Worm (Caenorhabditis elegans) whole organism, L1 larva: Measurements from ENCODE around the gene coh-3.
A peak's percentile ranks its signal among the peaks of the same experiment; 100 is the strongest.

Source experiments
- C04F5.9 ChIP-seq: sonication (generic microtip); optimal IDR thresholded peaks from 2 replicates; lab custom pipeline; 2016; ENCODE audit warnings: missing genetic modification characterization, missing compliant biosample characterization
- C16A3.4 ChIP-seq: fragments of 150-350 bp; optimal IDR thresholded peaks from 2 replicates; lab custom pipeline; 2014; ENCODE audit warnings: missing biosample characterization, missing genetic modification characterization
- F16B12.6 ChIP-seq: fragments of 150-350 bp; optimal IDR thresholded peaks from 2 replicates; lab custom pipeline; 2014; ENCODE audit warnings: missing biosample characterization, missing genetic modification characterization
- Y116A8C.19 ChIP-seq: sonication (generic microtip); optimal IDR thresholded peaks from 2 replicates; lab custom pipeline; 2016; ENCODE audit warnings: missing compliant biosample characterization, missing genetic modification characterization, borderline replicate concordance
- ama-1 ChIP-seq: fragments of 150-350 bp; optimal IDR thresholded peaks from 2 replicates; lab custom pipeline; 2014
- blmp-1 ChIP-seq: fragments of 150-350 bp; optimal IDR thresholded peaks from 2 replicates; lab custom pipeline; 2014; ENCODE audit warnings: missing biosample characterization, missing genetic modification characterization
- ceh-82 ChIP-seq, 3 experiments: fragments of 150-350 bp in 1 of 3; sonication (generic microtip) in 2 of 3; optimal IDR thresholded peaks; 2 replicates each; lab custom pipeline; 2014 to 2017; ENCODE audit warnings: missing biosample characterization in 3 of 3, missing genetic modification characterization in 3 of 3
- ceh-88 ChIP-seq: fragments of 200-800 bp; sonication (Bioruptor generic); IDR thresholded peaks from 2 replicates; pipeline ENCODE4 v1.3.6; 2022; ENCODE audit warnings: missing genetic modification characterization, missing compliant biosample characterization
- ces-1 ChIP-seq: fragments of 150-350 bp; optimal IDR thresholded peaks from 2 replicates; lab custom pipeline; 2014; ENCODE audit warnings: missing biosample characterization, missing genetic modification reagents, missing genetic modification characterization
- dpl-1 ChIP-seq, 3 experiments: fragments of 150-350 bp in 2 of 3; sonication (generic microtip) in 1 of 3; optimal IDR thresholded peaks; 2 replicates each; lab custom pipeline; 2014 to 2017; ENCODE audit warnings: missing biosample characterization in 3 of 3, missing genetic modification characterization in 3 of 3, missing genetic modification reagents in 3 of 3
- dsc-1 ChIP-seq: sonication (generic microtip); optimal IDR thresholded peaks from 2 replicates; lab custom pipeline; 2016; ENCODE audit warnings: mild to moderate bottlenecking, missing genetic modification characterization, missing compliant biosample characterization
- efl-1 ChIP-seq, 4 experiments: fragments of 150-350 bp; optimal IDR thresholded peaks in 3 of 4; peaks in 1 of 4; 1 replicate in 1 of 4; 2 replicates in 3 of 4; lab custom pipeline; 2014; ENCODE audit warnings: missing biosample characterization in 2 of 4, missing genetic modification characterization in 2 of 4, missing genetic modification reagents in 2 of 4
- egl-27 ChIP-seq, 2 experiments: fragments of 150-350 bp in 1 of 2; sonication (generic microtip); optimal IDR thresholded peaks; 3 replicates each; lab custom pipeline; 2017 to 2018; ENCODE audit warnings: missing biosample characterization in 2 of 2, missing genetic modification characterization in 2 of 2, missing genetic modification reagents in 2 of 2
- elt-2 ChIP-seq: sonication (generic microtip); optimal IDR thresholded peaks from 2 replicates; lab custom pipeline; 2016; ENCODE audit warnings: missing genetic modification characterization, mild to moderate bottlenecking, inconsistent platforms, missing compliant biosample characterization, missing genetic modification reagents
- ets-5 ChIP-seq: fragments of 200-800 bp; sonication (Bioruptor generic); IDR thresholded peaks from 2 replicates; pipeline ENCODE4 v1.3.6; 2022; ENCODE audit warnings: missing genetic modification characterization, missing compliant biosample characterization
- fkh-10 ChIP-seq: sonication (generic microtip); optimal IDR thresholded peaks from 2 replicates; lab custom pipeline; 2017; ENCODE audit warnings: missing biosample characterization, missing genetic modification reagents, missing genetic modification characterization
- fkh-8 ChIP-seq: sonication (generic microtip); optimal IDR thresholded peaks from 2 replicates; lab custom pipeline; 2016; ENCODE audit warnings: mild to moderate bottlenecking, missing genetic modification characterization, missing compliant biosample characterization
- grh-1 ChIP-seq: fragments of 200-800 bp; sonication (Bioruptor generic); IDR thresholded peaks from 2 replicates; pipeline ENCODE4 v1.3.6; 2022; ENCODE audit warnings: missing genetic modification reagents, missing genetic modification characterization, missing compliant biosample characterization
- hlh-17 ChIP-seq: fragments of 200-800 bp; sonication (Bioruptor generic); optimal IDR thresholded peaks from 2 replicates; lab custom pipeline; 2018; ENCODE audit warnings: missing genetic modification characterization, mild to moderate bottlenecking, missing compliant biosample characterization, moderate library complexity, borderline replicate concordance
- hlh-4 ChIP-seq: sonication (generic microtip); optimal IDR thresholded peaks from 2 replicates; lab custom pipeline; 2016; ENCODE audit warnings: mild to moderate bottlenecking, missing genetic modification characterization, missing compliant biosample characterization
- isw-1 ChIP-seq: fragments of 200-800 bp; sonication (Bioruptor generic); IDR thresholded peaks from 2 replicates; pipeline ENCODE4 v1.3.6; 2022; ENCODE audit warnings: missing genetic modification characterization, missing compliant biosample characterization
- lin-35 ChIP-seq, 2 experiments: fragments of 150-350 bp; optimal IDR thresholded peaks; 2 replicates each; lab custom pipeline; 2014; ENCODE audit warnings: missing biosample characterization in 2 of 2, missing genetic modification characterization in 2 of 2, missing genetic modification reagents in 2 of 2
- lin-39 ChIP-seq: fragments of 150-350 bp; optimal IDR thresholded peaks from 2 replicates; lab custom pipeline; 2014; ENCODE audit warnings: missing biosample characterization, missing genetic modification reagents, missing genetic modification characterization
- lir-3 ChIP-seq: sonication (generic microtip); optimal IDR thresholded peaks from 2 replicates; lab custom pipeline; 2016; ENCODE audit warnings: mild to moderate bottlenecking, missing genetic modification characterization, moderate library complexity, missing compliant biosample characterization; ENCODE audit not compliant: poor library complexity
- lsy-2 ChIP-seq, 2 experiments: fragments of 150-350 bp; optimal IDR thresholded peaks; 2 replicates each; lab custom pipeline; 2014; ENCODE audit warnings: missing biosample characterization in 2 of 2, missing genetic modification characterization in 2 of 2
- mdl-1 ChIP-seq, 2 experiments: fragments of 150-350 bp; optimal IDR thresholded peaks; 2 replicates each; lab custom pipeline; 2014 to 2017; ENCODE audit warnings: missing biosample characterization in 2 of 2, missing genetic modification characterization in 2 of 2, inconsistent platforms in 1 of 2
- mef-2 ChIP-seq: fragments of 150-350 bp; optimal IDR thresholded peaks from 2 replicates; lab custom pipeline; 2014; ENCODE audit warnings: missing biosample characterization, missing genetic modification characterization
- nhr-11 ChIP-seq: fragments of 150-350 bp; optimal IDR thresholded peaks from 2 replicates; lab custom pipeline; 2014; ENCODE audit warnings: missing biosample characterization, missing genetic modification characterization
- nhr-12 ChIP-seq: sonication (generic microtip); optimal IDR thresholded peaks from 2 replicates; lab custom pipeline; 2017; ENCODE audit warnings: missing biosample characterization, missing genetic modification characterization
- nhr-19 ChIP-seq: fragments of 200-800 bp; sonication (Bioruptor generic); conservative IDR thresholded peaks from 2 replicates; pipeline ENCODE4 v1.3.6; 2022; ENCODE audit warnings: missing genetic modification characterization, missing compliant biosample characterization
- nhr-20 ChIP-seq: sonication (generic microtip); optimal IDR thresholded peaks from 2 replicates; lab custom pipeline; 2016; ENCODE audit warnings: mild to moderate bottlenecking, missing genetic modification characterization, missing compliant biosample characterization
- nhr-237 ChIP-seq: fragments of 150-350 bp; optimal IDR thresholded peaks from 2 replicates; lab custom pipeline; 2014; ENCODE audit warnings: missing biosample characterization, missing genetic modification characterization
- nhr-47 ChIP-seq: sonication (generic microtip); optimal IDR thresholded peaks from 2 replicates; lab custom pipeline; 2016; ENCODE audit warnings: mild to moderate bottlenecking, missing genetic modification characterization, moderate library complexity, missing compliant biosample characterization
- nhr-76 ChIP-seq: sonication (generic microtip); optimal IDR thresholded peaks from 2 replicates; lab custom pipeline; 2017; ENCODE audit warnings: missing biosample characterization, missing genetic modification characterization
- nhr-77 ChIP-seq: fragments of 150-350 bp; optimal IDR thresholded peaks from 2 replicates; lab custom pipeline; 2014; ENCODE audit warnings: missing biosample characterization, missing genetic modification characterization
- nhr-84 ChIP-seq: sonication (generic microtip); optimal IDR thresholded peaks from 2 replicates; lab custom pipeline; 2017; ENCODE audit warnings: missing biosample characterization, missing genetic modification characterization
- nhr-90 ChIP-seq: sonication (generic microtip); optimal IDR thresholded peaks from 2 replicates; lab custom pipeline; 2016; ENCODE audit warnings: mild to moderate bottlenecking, missing genetic modification characterization, missing compliant biosample characterization; ENCODE audit not compliant: poor library complexity
- pax-3 ChIP-seq: fragments of 200-800 bp; sonication (Bioruptor generic); optimal IDR thresholded peaks from 2 replicates; lab custom pipeline; 2018; ENCODE audit warnings: mild to moderate bottlenecking, missing genetic modification characterization, moderate library complexity, missing compliant biosample characterization
- rnt-1 ChIP-seq: sonication (generic microtip); optimal IDR thresholded peaks from 2 replicates; lab custom pipeline; 2016; ENCODE audit warnings: mild to moderate bottlenecking, missing genetic modification characterization, moderate library complexity, missing compliant biosample characterization
- sox-4 ChIP-seq: sonication (generic microtip); optimal IDR thresholded peaks from 2 replicates; lab custom pipeline; 2016; ENCODE audit warnings: missing genetic modification characterization, missing compliant biosample characterization
- sptf-1 ChIP-seq: fragments of 150-350 bp; optimal IDR thresholded peaks from 2 replicates; lab custom pipeline; 2014; ENCODE audit warnings: missing biosample characterization, missing genetic modification characterization
- swsn-7 ChIP-seq: sonication (generic microtip); optimal IDR thresholded peaks from 2 replicates; lab custom pipeline; 2016; ENCODE audit warnings: missing genetic modification characterization, missing compliant biosample characterization
- unc-62 ChIP-seq: fragments of 150-350 bp; optimal IDR thresholded peaks from 2 replicates; lab custom pipeline; 2014; ENCODE audit warnings: missing biosample characterization, missing genetic modification reagents, missing genetic modification characterization
- unc-86 ChIP-seq: sonication (generic microtip); optimal IDR thresholded peaks from 2 replicates; lab custom pipeline; 2016; ENCODE audit warnings: missing genetic modification characterization, missing compliant biosample characterization
- xbp-1 ChIP-seq: sonication (generic microtip); optimal IDR thresholded peaks from 2 replicates; lab custom pipeline; 2016; ENCODE audit warnings: missing genetic modification characterization, missing compliant biosample characterization
- zip-4 ChIP-seq: fragments of 200-800 bp; sonication (Bioruptor generic); optimal IDR thresholded peaks from 2 replicates; lab custom pipeline; 2018; ENCODE audit warnings: mild to moderate bottlenecking, missing genetic modification characterization, moderate library complexity, missing compliant biosample characterization

coh-3 gene

ce11 chrV:14421325-14421724, 35.9 kb upstream of the coh-3 start, which contains the start of gene dhs-22:
TSS of gene dhs-22 (minus strand) at chrV:14421440.
- no peak for TF ChIP-seq sptf-1

ce11 chrV:14422317-14422716, 34.9 kb upstream of the coh-3 start, which contains the start of gene pas-1:
TSS of gene pas-1 (minus strand) at chrV:14422618.
- TF ChIP-seq nhr-77 (tag; lab: Kevin White, UChicago) = no peak
- no peak for TF ChIP-seq blmp-1 (tag; lab: Kevin White, UChicago)
- no peak for TF ChIP-seq nhr-20 (tag; lab: Kevin White, UChicago)
- no peak for TF ChIP-seq nhr-90 (tag; lab: Kevin White, UChicago)
- no peak for TF ChIP-seq efl-1 (optimal IDR thresholded peaks at IDR 0.05; lab: Kevin White, UChicago)
- TF ChIP-seq efl-1 (GFP tag; optimal IDR thresholded peaks at IDR 0.05 in 1 of 2; lab: Kevin White, UChicago) = peak in 1 of 2 experiments; percentile 10
- no peak for TF ChIP-seq ama-1 (lab: Kevin White, UChicago)
- no peak for TF ChIP-seq C16A3.4

- TF ChIP-seq egl-27 (tag; optimal IDR thresholded peaks at IDR 0.05; lab: Kevin White, UChicago) = no peak
- peak; percentile 42 for TF ChIP-seq dsc-1 (tag; lab: Kevin White, UChicago)
- TF ChIP-seq isw-1 (GFP tag; lab: Robert Waterston, UW) = peak; percentile 32; the same call in 1 of the 2 replicates
- peak; percentile 27 to 71 for TF ChIP-seq lsy-2 (tag; optimal IDR thresholded peaks at IDR 0.05; lab: Kevin White, UChicago)
- peak; percentile 29 for TF ChIP-seq sox-4 (tag; lab: Kevin White, UChicago)
- TF ChIP-seq ets-5 = no peak
- TF ChIP-seq rnt-1 = peak; percentile 42
- TF ChIP-seq mef-2 (tag; lab: Kevin White, UChicago) = no peak
- peak; percentile 56 for TF ChIP-seq nhr-20 (tag; lab: Kevin White, UChicago)
- peak; percentile 68 for TF ChIP-seq lir-3 (tag; lab: Kevin White, UChicago)
- TF ChIP-seq nhr-47 (tag; lab: Kevin White, UChicago) = peak; percentile 67
- TF ChIP-seq hlh-17 (GFP tag; lab: Kevin White, UChicago) = no peak
- TF ChIP-seq dpl-1 (GFP tag; optimal IDR thresholded peaks at IDR 0.05; lab: Kevin White, UChicago) = peak; percentile 37 to 51 (median 38)
- no peak for TF ChIP-seq C04F5.9 (tag; lab: Kevin White, UChicago)
- no peak for TF ChIP-seq hlh-4 (tag; lab: Kevin White, UChicago)
- no peak for TF ChIP-seq elt-2 (tag; lab: Kevin White, UChicago)
- no peak for TF ChIP-seq nhr-11 (tag; lab: Kevin White, UChicago)
- no peak for TF ChIP-seq ceh-88 (GFP tag; lab: Robert Waterston, UW)
- TF ChIP-seq nhr-90 (tag; lab: Kevin White, UChicago) = peak; percentile 49
- peak; percentile 27 for TF ChIP-seq F16B12.6 (tag; lab: Kevin White, UChicago)
- TF ChIP-seq grh-1 = no peak
- no peak for TF ChIP-seq zip-4 (GFP tag; lab: Kevin White, UChicago)
- TF ChIP-seq nhr-76 = no peak
- peak; percentile 63 for TF ChIP-seq fkh-8 (tag; lab: Kevin White, UChicago)
- TF ChIP-seq blmp-1 (tag; lab: Kevin White, UChicago) = no peak
- TF ChIP-seq ces-1 (GFP tag; lab: Kevin White, UChicago) = no peak
- TF ChIP-seq xbp-1 = peak; percentile 55
- no peak for TF ChIP-seq nhr-84 (tag; lab: Kevin White, UChicago)
- TF ChIP-seq nhr-12 (tag; lab: Kevin White, UChicago) = no peak
- TF ChIP-seq ceh-82 (tag; optimal IDR thresholded peaks at IDR 0.05; lab: Kevin White, UChicago) = peak in 1 of 3 experiments; percentile 24
- TF ChIP-seq nhr-237 (tag; lab: Kevin White, UChicago) = no peak
- no peak for TF ChIP-seq mdl-1 (tag; optimal IDR thresholded peaks at IDR 0.05; lab: Kevin White, UChicago)
- TF ChIP-seq lin-35 (GFP tag; optimal IDR thresholded peaks at IDR 0.05; lab: Kevin White, UChicago) = peak; percentile 27 to 76
- TF ChIP-seq unc-86 (tag; lab: Kevin White, UChicago) = no peak
- no peak for TF ChIP-seq lin-39 (tag; lab: Kevin White, UChicago)
- TF ChIP-seq fkh-10 (GFP tag; lab: Kevin White, UChicago) = no peak
- TF ChIP-seq unc-62 (GFP tag; lab: Kevin White, UChicago) = no peak
- TF ChIP-seq efl-1 (optimal IDR thresholded peaks at IDR 0.05; lab: Kevin White, UChicago) = peak; percentile 52 to 58
- TF ChIP-seq efl-1 (GFP tag; optimal IDR thresholded peaks at IDR 0.05 in 1 of 2; lab: Kevin White, UChicago) = peak; percentile 50 to 78
- TF ChIP-seq pax-3 (tag; lab: Kevin White, UChicago) = peak; percentile 92
- TF ChIP-seq sptf-1 = no peak
- TF ChIP-seq nhr-19 (GFP tag; lab: Robert Waterston, UW) = 0 out of 2 replicates have a peak, but pooled peaks have one; percentile 5
- no peak for TF ChIP-seq Y116A8C.19 (tag; lab: Kevin White, UChicago)
- no peak for TF ChIP-seq nhr-77 (tag; lab: Kevin White, UChicago)
- TF ChIP-seq C16A3.4 = peak; percentile 59
- TF ChIP-seq swsn-7 (tag; lab: Kevin White, UChicago) = peak; percentile 29
Observed at ce11 chrV:14423268-14423667, 34.0 kb upstream of the coh-3 start, which contains the start of gene rpoa-12. TSS of gene rpoa-12 (minus strand) at chrV:14423304.
